Worm (Caenorhabditis elegans) whole organism, young adult: ENCODE measurements around the gene F53A9.6.
"Not testable (repeated sequence)": the region's sequence is repeated elsewhere in the genome, so short reads cannot be mapped to it uniquely, and the experiment has no call there.

Experiments used
- B0019.2 ChIP-seq: fragments of 200-800 bp; sonication (Bioruptor generic); conservative IDR thresholded peaks from 2 replicates; pipeline ENCODE4 v1.3.6; 2022; ENCODE audit warnings: missing genetic modification reagents, missing genetic modification characterization, missing compliant biosample characterization
- C06A6.2 ChIP-seq: fragments of 200-800 bp; sonication (Bioruptor generic); conservative IDR thresholded peaks from 2 replicates; pipeline ENCODE4 v1.3.6; 2022; ENCODE audit warnings: missing genetic modification characterization, missing compliant biosample characterization
- F37B4.10 ChIP-seq: fragments of 200-800 bp; sonication (Bioruptor generic); IDR thresholded peaks from 2 replicates; pipeline ENCODE4 v1.3.6; 2022; ENCODE audit warnings: missing genetic modification characterization, missing compliant biosample characterization
- K12H6.12 ChIP-seq: fragments of 200-800 bp; sonication (Bioruptor generic); optimal IDR thresholded peaks from 2 replicates; lab custom pipeline; 2018; ENCODE audit warnings: mild to moderate bottlenecking, missing genetic modification characterization, missing compliant biosample characterization
- Y53G8AR.9 ChIP-seq: fragments of 200-800 bp; sonication (Bioruptor generic); conservative IDR thresholded peaks from 2 replicates; pipeline ENCODE4 v1.3.6; 2022; ENCODE audit warnings: missing genetic modification reagents, missing genetic modification characterization, missing compliant biosample characterization
- akir-1 ChIP-seq: fragments of 200-800 bp; sonication (Bioruptor generic); optimal IDR thresholded peaks from 2 replicates; lab custom pipeline; 2018; ENCODE audit warnings: mild to moderate bottlenecking, missing genetic modification characterization, moderate library complexity, missing compliant biosample characterization
- aptf-3 ChIP-seq: fragments of 200-800 bp; sonication (Bioruptor generic); IDR thresholded peaks from 2 replicates; pipeline ENCODE4 v1.3.6; 2022; ENCODE audit warnings: missing genetic modification characterization, missing compliant biosample characterization
- attf-5 ChIP-seq: fragments of 200-800 bp; sonication (Bioruptor generic); optimal IDR thresholded peaks from 2 replicates; lab custom pipeline; 2018; ENCODE audit warnings: mild to moderate bottlenecking, missing genetic modification characterization, missing compliant biosample characterization
- bed-1 ChIP-seq: fragments of 200-800 bp; sonication (Bioruptor generic); IDR thresholded peaks from 2 replicates; pipeline ENCODE4 v1.3.6; 2022; ENCODE audit warnings: missing genetic modification reagents, missing genetic modification characterization, missing compliant biosample characterization
- ceh-27 ChIP-seq: fragments of 200-800 bp; sonication (Bioruptor generic); optimal IDR thresholded peaks from 2 replicates; lab custom pipeline; 2018; ENCODE audit warnings: mild to moderate bottlenecking, missing genetic modification characterization, moderate library complexity, missing compliant biosample characterization
- egrh-3 ChIP-seq: fragments of 200-800 bp; sonication (Bioruptor generic); IDR thresholded peaks from 2 replicates; pipeline ENCODE4 v1.3.6; 2022; ENCODE audit warnings: missing genetic modification reagents, missing genetic modification characterization, missing compliant biosample characterization
- ekl-4 ChIP-seq: fragments of 200-800 bp; sonication (Bioruptor generic); IDR thresholded peaks from 2 replicates; pipeline ENCODE4 v1.3.6; 2022; ENCODE audit warnings: missing genetic modification reagents, missing genetic modification characterization, missing compliant biosample characterization
- him-1 ChIP-seq: sonication (generic microtip); optimal IDR thresholded peaks from 2 replicates; lab custom pipeline; 2016; ENCODE audit warnings: missing genotype, missing genetic modification reagents, missing genetic modification characterization, missing compliant biosample characterization
- hlh-12 ChIP-seq: sonication (generic microtip); optimal IDR thresholded peaks from 2 replicates; lab custom pipeline; 2016; ENCODE audit warnings: missing genetic modification characterization, missing compliant biosample characterization
- hmg-1.2 ChIP-seq: fragments of 200-800 bp; sonication (Bioruptor generic); IDR thresholded peaks from 2 replicates; pipeline ENCODE4 v1.3.6; 2022; ENCODE audit warnings: missing genetic modification reagents, missing genetic modification characterization, missing compliant biosample characterization
- hmg-20 ChIP-seq: fragments of 200-800 bp; sonication (Bioruptor generic); IDR thresholded peaks from 2 replicates; pipeline ENCODE4 v1.3.6; 2022; ENCODE audit warnings: missing genetic modification reagents, missing genetic modification characterization, missing compliant biosample characterization
- hrde-1 ChIP-seq: sonication (generic microtip); optimal IDR thresholded peaks from 2 replicates; lab custom pipeline; 2016; ENCODE audit warnings: missing genetic modification characterization, mild to moderate bottlenecking, missing compliant biosample characterization, moderate library complexity, missing genotype, missing genetic modification reagents, borderline replicate concordance
- hsf-1 ChIP-seq: fragments of 200-800 bp; sonication (Bioruptor generic); IDR thresholded peaks from 2 replicates; pipeline ENCODE4 v1.3.6; 2022; ENCODE audit warnings: missing genetic modification reagents, missing genetic modification characterization, missing compliant biosample characterization
- let-607 ChIP-seq, 2 experiments: fragments of 200-800 bp in 1 of 2; sonication (Bioruptor generic) in 1 of 2; sonication (generic microtip) in 1 of 2; optimal IDR thresholded peaks; 2 replicates each; lab custom pipeline; 2016 to 2018; ENCODE audit warnings: mild to moderate bottlenecking in 2 of 2, missing compliant biosample characterization in 2 of 2, missing genetic modification characterization in 2 of 2, moderate library complexity in 2 of 2, missing genotype in 1 of 2
- lin-40 ChIP-seq: sonication (generic microtip); optimal IDR thresholded peaks from 2 replicates; lab custom pipeline; 2016; ENCODE audit warnings: missing genetic modification characterization, mild to moderate bottlenecking, missing compliant biosample characterization, missing genotype, missing genetic modification reagents
- lin-54 ChIP-seq: fragments of 200-800 bp; sonication (Bioruptor generic); optimal IDR thresholded peaks from 2 replicates; lab custom pipeline; 2018; ENCODE audit warnings: mild to moderate bottlenecking, missing genetic modification characterization, missing compliant biosample characterization
- mcd-1 ChIP-seq: fragments of 200-800 bp; sonication (Bioruptor generic); IDR thresholded peaks from 2 replicates; pipeline ENCODE4 v1.3.6; 2022; ENCODE audit warnings: missing genetic modification reagents, missing genetic modification characterization, missing compliant biosample characterization
- nfya-2 ChIP-seq: fragments of 200-800 bp; sonication (Bioruptor generic); IDR thresholded peaks from 2 replicates; pipeline ENCODE4 v1.3.6; 2022; ENCODE audit warnings: missing genetic modification reagents, missing genetic modification characterization, missing compliant biosample characterization
- nhr-120 ChIP-seq: fragments of 200-800 bp; sonication (Bioruptor generic); IDR thresholded peaks from 2 replicates; pipeline ENCODE4 v1.3.6; 2022; ENCODE audit warnings: missing genetic modification characterization, missing compliant biosample characterization
- nhr-80 ChIP-seq: sonication (generic microtip); optimal IDR thresholded peaks from 2 replicates; lab custom pipeline; 2016; ENCODE audit warnings: missing genetic modification characterization, missing compliant biosample characterization
- pbrm-1 ChIP-seq: fragments of 200-800 bp; sonication (Bioruptor generic); IDR thresholded peaks from 2 replicates; pipeline ENCODE4 v1.3.6; 2022; ENCODE audit warnings: missing genetic modification reagents, missing genetic modification characterization, missing compliant biosample characterization
- pha-4 ChIP-seq: fragments of 150-350 bp; sonication (generic microtip); optimal IDR thresholded peaks from 2 replicates; lab custom pipeline; 2014; ENCODE audit warnings: missing biosample characterization, missing genetic modification reagents, missing genetic modification characterization
- snpc-3.4 ChIP-seq: sonication (generic microtip); optimal IDR thresholded peaks from 2 replicates; lab custom pipeline; 2017; ENCODE audit warnings: missing genetic modification characterization, mild to moderate bottlenecking, missing compliant biosample characterization, antibody characterized with exemption, moderate library complexity, missing genotype, missing genetic modification reagents
- somi-1 ChIP-seq: fragments of 200-800 bp; sonication (Bioruptor generic); optimal IDR thresholded peaks from 2 replicates; lab custom pipeline; 2018; ENCODE audit warnings: mild to moderate bottlenecking, missing genetic modification characterization, missing compliant biosample characterization
- tbx-9 ChIP-seq: sonication (generic microtip); optimal IDR thresholded peaks from 2 replicates; lab custom pipeline; 2016; ENCODE audit warnings: borderline replicate concordance, missing genetic modification characterization, inconsistent platforms, missing compliant biosample characterization
- ztf-22 ChIP-seq: fragments of 200-800 bp; sonication (Bioruptor generic); optimal IDR thresholded peaks from 2 replicates; lab custom pipeline; 2018; ENCODE audit warnings: mild to moderate bottlenecking, missing genetic modification characterization, moderate library complexity, missing compliant biosample characterization
- ztf-3 ChIP-seq: fragments of 200-800 bp; sonication (Bioruptor generic); optimal IDR thresholded peaks from 2 replicates; lab custom pipeline; 2018; ENCODE audit warnings: mild to moderate bottlenecking, missing genetic modification characterization, missing compliant biosample characterization

The F53A9.6 gene

ce11 chrX:8737801-8738200, 24.2 kb upstream of the F53A9.6 start:
- no peak for TF ChIP-seq him-1 (tag; lab: Kevin White, UChicago)

DNA sequence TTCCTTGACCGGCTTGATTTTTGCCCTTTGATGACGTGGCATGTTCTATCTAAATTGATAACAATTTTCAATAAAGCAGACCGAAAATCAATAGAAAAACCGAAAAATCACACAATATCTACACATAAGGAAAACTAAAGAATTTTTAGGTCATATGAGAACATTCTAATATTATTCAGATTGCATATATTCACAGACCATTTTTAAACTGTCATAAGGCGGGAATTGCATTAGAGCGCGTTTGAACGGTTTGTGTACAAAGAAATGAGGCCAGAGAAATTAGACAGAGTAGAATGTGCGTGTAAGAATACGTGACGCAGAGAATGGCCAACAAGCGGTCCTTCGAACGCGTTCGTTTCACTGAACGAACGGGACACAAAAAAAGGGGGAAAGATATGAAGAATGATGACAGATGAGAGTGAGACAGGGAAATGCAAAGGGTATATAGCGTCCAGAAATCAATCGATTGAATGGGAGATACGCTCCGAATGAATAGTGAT, 23.4 kb upstream of the F53A9.6 start, which contains the start of gene M02D8.3:
Gene M02D8.3, minus strand, starts transcription at position 51 of the 500 bp plus-strand sequence.
- TF ChIP-seq hmg-1.2 (GFP tag; lab: Robert Waterston, UW) (peak; percentile 45; the same call in 1 of the 2 replicates), let-607 (tag; optimal IDR thresholded peaks at IDR 0.05; lab: Kevin White, UChicago) (peak in 1 of 2 experiments; percentile 0), attf-5 (GFP tag; lab: Kevin White, UChicago) (peak; percentile 64), pha-4 (tag; lab: Kevin White, UChicago) (no peak), mcd-1 (GFP tag; lab: Robert Waterston, UW) (peak; percentile 62), ekl-4 (GFP tag; lab: Robert Waterston, UW) (no peak), lin-40 (tag; lab: Kevin White, UChicago) (peak; percentile 19), B0019.2 (GFP tag; lab: Robert Waterston, UW) (no peak), nhr-80 (tag; lab: Kevin White, UChicago) (peak; percentile 53), hmg-20 (GFP tag; lab: Robert Waterston, UW) (no peak), snpc-3.4 (no peak), lin-54 (GFP tag; lab: Kevin White, UChicago) (no peak), egrh-3 (GFP tag; lab: Robert Waterston, UW) (no peak), K12H6.12 (peak; percentile 34), ceh-27 (GFP tag; lab: Kevin White, UChicago) (peak; percentile 40), hlh-12 (tag; lab: Kevin White, UChicago) (no peak)

DNA sequence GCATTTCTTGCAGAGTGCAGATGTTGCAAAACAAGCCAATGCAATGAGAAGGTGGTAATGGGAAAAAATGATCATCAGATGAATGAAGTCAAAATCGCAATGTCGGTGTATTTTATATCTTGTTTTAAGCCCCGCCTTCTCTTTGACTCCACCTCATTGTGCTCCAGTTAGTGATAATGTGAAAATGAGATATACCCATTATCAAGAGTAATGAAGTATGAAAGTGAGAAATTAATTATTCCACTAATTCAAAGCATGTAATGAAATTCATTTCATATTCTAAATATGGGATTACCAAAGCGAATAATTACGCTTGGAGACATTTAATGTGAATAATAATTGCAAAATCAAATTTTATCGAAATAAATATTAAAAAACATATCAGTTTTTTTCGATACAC, 18.2 kb upstream of the F53A9.6 start, which contains the start of gene M02D8.6:
Gene M02D8.6, minus strand, starts transcription at position 101 of the 400 bp plus-strand sequence.
- not testable (repeated sequence) for TF ChIP-seq aptf-3 (GFP tag; lab: Robert Waterston, UW); ztf-22; let-607 (tag; optimal IDR thresholded peaks at IDR 0.05; lab: Kevin White, UChicago)

ce11 chrX:8727306-8727705, 13.7 kb upstream of the F53A9.6 start, which contains the start of gene EGAP4.1:
Gene EGAP4.1, minus strand, starts transcription at chrX:8727406.
- TF ChIP-seq bed-1 (GFP tag; lab: Robert Waterston, UW) (no peak), F37B4.10 (no peak), lin-40 (tag; lab: Kevin White, UChicago) (no peak), hsf-1 (GFP tag; lab: Robert Waterston, UW) (no peak), Y53G8AR.9 (GFP tag; lab: Robert Waterston, UW) (no peak), pbrm-1 (GFP tag; lab: Robert Waterston, UW) (no peak), nfya-2 (GFP tag; lab: Robert Waterston, UW) (no peak), tbx-9 (tag; lab: Kevin White, UChicago) (no peak), C06A6.2 (GFP tag; lab: Robert Waterston, UW) (no peak), akir-1 (GFP tag; lab: Kevin White, UChicago) (no peak), hrde-1 (tag; lab: Kevin White, UChicago) (no peak)
- TF ChIP-seq, all 124 proteins: peak for 0

DNA sequence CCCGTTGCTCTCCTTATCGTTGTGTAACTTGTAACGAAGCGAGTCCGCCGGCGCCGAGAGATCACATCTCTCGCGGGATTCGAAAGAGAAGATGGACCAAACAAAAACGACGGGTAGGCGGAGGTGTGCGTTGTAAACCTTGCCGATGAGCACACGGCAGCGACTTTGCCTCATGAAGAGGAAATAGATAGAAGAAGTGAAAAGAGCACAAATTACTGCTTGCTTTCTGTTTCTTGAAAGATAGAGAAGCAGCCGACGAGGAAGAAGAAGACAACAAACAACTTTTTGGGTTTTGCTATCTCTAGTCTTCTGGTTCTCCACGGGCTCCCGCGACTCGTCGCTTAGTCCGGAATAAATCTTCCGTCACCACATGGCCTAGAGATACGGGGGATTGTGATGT, 10.2 kb upstream of the F53A9.6 start:
- TF ChIP-seq somi-1 (peak; percentile 27), nhr-120 (GFP tag; lab: Robert Waterston, UW) (no peak), ztf-3 (GFP tag; lab: Kevin White, UChicago) (no peak)
